Fruit fly (Drosophila melanogaster) whole organism, embryonic: ENCODE results near the gene Chd1.

Source experiments
- ATbp ChIP-seq: fragments of 200-800 bp; sonication (Bioruptor generic); optimal IDR thresholded peaks from 2 replicates; lab custom pipeline; 2017; ENCODE audit warnings: missing biosample characterization, mild to moderate bottlenecking, missing genetic modification characterization, missing genetic modification reagents
- Aef1 ChIP-seq: fragments of 200-800 bp; sonication (Bioruptor generic); IDR thresholded peaks from 3 replicates; pipeline ENCODE4 v1.3.6; 2022; ENCODE audit warnings: missing biosample characterization, missing genetic modification characterization
- Awh ChIP-seq: fragments of 200-800 bp; sonication (Bioruptor generic); IDR thresholded peaks from 2 replicates; pipeline ENCODE4, ENCODE4 v1.3.6; 2022; ENCODE audit warnings: missing biosample characterization, missing genetic modification characterization
- CG10543 ChIP-seq: fragments of 200-800 bp; sonication (Bioruptor generic); optimal IDR thresholded peaks from 3 replicates; lab custom pipeline; 2017; ENCODE audit warnings: missing biosample characterization, mild to moderate bottlenecking, missing genetic modification characterization, moderate library complexity
- CG11560 ChIP-seq: fragments of 200-800 bp; sonication (Bioruptor generic); IDR thresholded peaks from 3 replicates; pipeline ENCODE4 v1.3.6; 2022; ENCODE audit warnings: missing biosample characterization, missing genetic modification characterization
- CG13296 ChIP-seq: fragments of 200-800 bp; sonication (Bioruptor generic); optimal IDR thresholded peaks from 3 replicates; lab custom pipeline; 2018; ENCODE audit warnings: missing biosample characterization, mild to moderate bottlenecking, missing genetic modification characterization
- CG15514 ChIP-seq: fragments of 200-800 bp; sonication (Bioruptor generic); optimal IDR thresholded peaks from 3 replicates; lab custom pipeline; 2017; ENCODE audit warnings: missing biosample characterization, missing genetic modification characterization, mild to moderate bottlenecking, moderate library complexity, missing genetic modification reagents
- CG1647 ChIP-seq: fragments of 200-800 bp; sonication (Bioruptor generic); optimal IDR thresholded peaks from 3 replicates; lab custom pipeline; 2016; ENCODE audit warnings: missing biosample characterization, missing genetic modification characterization
- CG17568 ChIP-seq: fragments of 200-800 bp; sonication (Bioruptor generic); optimal IDR thresholded peaks from 2 replicates; lab custom pipeline; 2018; ENCODE audit warnings: missing biosample characterization, mild to moderate bottlenecking, missing genetic modification characterization, moderate library complexity
- CG31441 ChIP-seq: fragments of 200-800 bp; sonication (Bioruptor generic); IDR thresholded peaks from 2 replicates; pipeline ENCODE4 v1.3.6; 2022; ENCODE audit warnings: missing biosample characterization, missing genetic modification characterization
- CG34224 ChIP-seq: fragments of 200-800 bp; sonication (Bioruptor generic); IDR thresholded peaks from 3 replicates; pipeline ENCODE4 v1.3.6; 2022; ENCODE audit warnings: missing biosample characterization, missing genetic modification characterization; ENCODE audit not compliant: partially characterized antibody
- CG34422 ChIP-seq: fragments of 200-800 bp; sonication (Bioruptor generic); IDR thresholded peaks from 3 replicates; pipeline ENCODE4 v1.3.6; 2022; ENCODE audit warnings: missing biosample characterization, missing genetic modification characterization
- CG4328 ChIP-seq: fragments of 200-800 bp; sonication (Bioruptor generic); optimal IDR thresholded peaks from 3 replicates; lab custom pipeline; 2017; ENCODE audit warnings: missing biosample characterization, missing genetic modification reagents, missing genetic modification characterization
- CG4360 ChIP-seq: fragments of 200-800 bp; sonication (Bioruptor generic); IDR thresholded peaks from 2 replicates; pipeline ENCODE4 v1.3.6; 2022; ENCODE audit warnings: missing biosample characterization, missing genetic modification characterization
- CG6813 ChIP-seq: fragments of 200-800 bp; sonication (Bioruptor generic); optimal IDR thresholded peaks from 2 replicates; lab custom pipeline; 2017; ENCODE audit warnings: missing biosample characterization, missing genetic modification characterization, mild to moderate bottlenecking, moderate library complexity, missing genetic modification reagents
- CHES-1-like ChIP-seq: fragments of 200-800 bp; sonication (Bioruptor generic); optimal IDR thresholded peaks from 2 replicates; lab custom pipeline; 2016; ENCODE audit warnings: missing biosample characterization, missing genetic modification characterization
- CTCF ChIP-seq: fragments of 200-800 bp; sonication (Bioruptor generic); optimal IDR thresholded peaks from 2 replicates; lab custom pipeline; 2017; ENCODE audit warnings: missing biosample characterization, mild to moderate bottlenecking, missing genetic modification characterization, moderate library complexity
- CoRest ChIP-seq: fragments of 200-800 bp; sonication (Bioruptor generic); optimal IDR thresholded peaks from 3 replicates; lab custom pipeline; 2018; ENCODE audit warnings: missing biosample characterization, mild to moderate bottlenecking, missing genetic modification characterization, moderate library complexity
- Elba2 ChIP-seq: fragments of 200-800 bp; sonication (Bioruptor generic); optimal IDR thresholded peaks from 3 replicates; lab custom pipeline; 2016; ENCODE audit warnings: missing biosample characterization, missing genetic modification characterization
- HLH3B ChIP-seq: fragments of 200-800 bp; sonication (Bioruptor generic); IDR thresholded peaks from 2 replicates; pipeline ENCODE4 v1.3.6; 2022; ENCODE audit warnings: missing biosample characterization, missing genetic modification characterization
- Hey ChIP-seq: fragments of 200-800 bp; sonication (Bioruptor generic); optimal IDR thresholded peaks from 3 replicates; lab custom pipeline; 2018; ENCODE audit warnings: missing biosample characterization, mild to moderate bottlenecking, missing genetic modification characterization
- HmgZ ChIP-seq: fragments of 200-800 bp; sonication (Bioruptor generic); optimal IDR thresholded peaks from 2 replicates; lab custom pipeline; 2018; ENCODE audit warnings: missing biosample characterization, mild to moderate bottlenecking, missing genetic modification characterization
- Jarid2 ChIP-seq: fragments of 200-800 bp; sonication (Bioruptor generic); optimal IDR thresholded peaks from 3 replicates; lab custom pipeline; 2017; ENCODE audit warnings: mild to moderate bottlenecking, missing biosample characterization, missing genetic modification reagents, missing genetic modification characterization
- MESR4 ChIP-seq: fragments of 200-800 bp; sonication (Bioruptor generic); optimal IDR thresholded peaks from 2 replicates; lab custom pipeline; 2018; ENCODE audit warnings: missing biosample characterization, mild to moderate bottlenecking, missing genetic modification characterization, moderate library complexity
- Nf-YC ChIP-seq: fragments of 200-800 bp; optimal IDR thresholded peaks from 3 replicates; lab custom pipeline; 2019; ENCODE audit warnings: missing biosample characterization, mild to moderate bottlenecking, missing genetic modification characterization, moderate library complexity
- Trl ChIP-seq, 3 experiments: fragments of >200 bp in 2 of 3; fragments of 200-800 bp in 1 of 3; sonication (Bioruptor generic) in 1 of 3; optimal IDR thresholded peaks; 2 replicates in 1 of 3; 3 replicates in 2 of 3; lab custom pipeline; 2016 to 2017; ENCODE audit warnings: missing biosample characterization in 1 of 3, missing genetic modification characterization in 1 of 3
- bcd ChIP-seq: fragments of 200-800 bp; sonication (Bioruptor generic); optimal IDR thresholded peaks from 2 replicates; lab custom pipeline; 2017; ENCODE audit warnings: missing biosample characterization, mild to moderate bottlenecking, missing genetic modification characterization
- cg ChIP-seq: fragments of 200-800 bp; sonication (Bioruptor generic); optimal IDR thresholded peaks from 3 replicates; lab custom pipeline; 2019; ENCODE audit warnings: missing biosample characterization, mild to moderate bottlenecking, missing genetic modification characterization, moderate library complexity
- chinmo ChIP-seq: fragments of 200-800 bp; sonication (Bioruptor generic); IDR thresholded peaks from 4 replicates; pipeline ENCODE4 v1.3.6; 2022; ENCODE audit warnings: missing biosample characterization, missing genetic modification characterization; ENCODE audit not compliant: partially characterized antibody
- dimm ChIP-seq: fragments of 200-800 bp; sonication (Bioruptor generic); IDR thresholded peaks from 2 replicates; pipeline ENCODE4 v1.3.6; 2022; ENCODE audit warnings: missing biosample characterization, missing genetic modification characterization
- gce ChIP-seq: fragments of 200-800 bp; sonication (Bioruptor generic); IDR thresholded peaks from 3 replicates; pipeline ENCODE4 v1.3.6; 2022; ENCODE audit warnings: missing biosample characterization, missing genetic modification characterization
- hkb ChIP-seq, 2 experiments: fragments of 200-800 bp in 1 of 2; fragments of >200 bp in 1 of 2; sonication (Bioruptor generic) in 1 of 2; IDR thresholded peaks in 1 of 2; optimal IDR thresholded peaks in 1 of 2; 2 replicates each; pipeline versions ENCODE4 v1.3.6 to Lab custom; 2017 to 2022; ENCODE audit warnings: missing biosample characterization in 1 of 2, missing genetic modification characterization in 1 of 2
- kah ChIP-seq: fragments of 200-800 bp; sonication (Bioruptor generic); optimal IDR thresholded peaks from 2 replicates; lab custom pipeline; 2018; ENCODE audit warnings: missing biosample characterization, mild to moderate bottlenecking, missing genetic modification characterization
- mirr ChIP-seq: fragments of 200-800 bp; sonication (Bioruptor generic); optimal IDR thresholded peaks from 3 replicates; lab custom pipeline; 2018; ENCODE audit warnings: missing biosample characterization, mild to moderate bottlenecking, missing genetic modification characterization
- mld ChIP-seq: fragments of 200-800 bp; sonication (Bioruptor generic); IDR thresholded peaks from 3 replicates; pipeline ENCODE4 v1.3.6; 2022; ENCODE audit warnings: missing biosample characterization, missing genetic modification characterization; ENCODE audit not compliant: partially characterized antibody
- slou ChIP-seq: fragments of 200-800 bp; sonication (Bioruptor generic); optimal IDR thresholded peaks from 3 replicates; lab custom pipeline; 2016; ENCODE audit warnings: missing biosample characterization, missing genetic modification characterization
- sug ChIP-seq: fragments of 200-800 bp; optimal IDR thresholded peaks from 2 replicates; lab custom pipeline; 2019; ENCODE audit warnings: missing biosample characterization, mild to moderate bottlenecking, missing genetic modification characterization, moderate library complexity
- tx ChIP-seq: fragments of 200-800 bp; sonication (Bioruptor generic); optimal IDR thresholded peaks from 2 replicates; lab custom pipeline; 2016; ENCODE audit warnings: missing biosample characterization, missing genetic modification characterization
- zfh2 ChIP-seq: fragments of 200-800 bp; sonication (Bioruptor generic); optimal IDR thresholded peaks from 2 replicates; lab custom pipeline; 2016; ENCODE audit warnings: missing biosample characterization, missing genetic modification characterization

Chd1 gene

DNA sequence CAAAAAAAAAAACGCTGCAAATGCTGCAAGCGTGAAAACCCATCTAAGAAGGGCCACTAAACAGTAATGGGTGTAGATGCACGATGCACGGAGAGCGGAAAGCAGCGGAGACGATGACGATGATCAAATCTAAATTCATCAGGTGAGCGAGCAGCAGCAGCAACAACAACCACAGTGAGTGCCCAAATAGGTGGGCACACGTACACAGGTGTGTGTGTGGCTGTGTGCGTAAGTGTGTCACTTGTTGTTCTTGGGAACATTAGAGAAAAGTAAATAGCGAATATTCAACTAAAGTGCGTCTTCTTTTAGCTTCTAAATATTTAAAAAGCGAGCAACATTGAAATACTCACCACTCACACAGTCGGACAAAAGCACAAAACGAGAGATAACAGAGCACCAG is 5.7 kb upstream of the Chd1 start:
- TF ChIP-seq cg (GFP tag; lab: Kevin White, UChicago) (peak; percentile 82), CG6813 (GFP tag; lab: Kevin White, UChicago) (peak; percentile 10), Trl (optimal IDR thresholded peaks at IDR 0.05; lab: Kevin White, UChicago) (peak in 1 of 2 experiments; percentile 24), Trl (GFP tag; optimal IDR thresholded peaks at IDR 0.05; lab: Kevin White, UChicago) (no peak), CG4328 (GFP tag; lab: Kevin White, UChicago) (peak; percentile 8), dimm (no peak), HLH3B (GFP tag; lab: Robert Waterston, UW) (no peak), CG34422 (GFP tag; lab: Robert Waterston, UW) (peak; percentile 35; the same call in 1 of the 3 replicates), ATbp (GFP tag; lab: Kevin White, UChicago) (no peak), CG11560 (tag; lab: Robert Waterston, UW) (no peak), mld (GFP tag; lab: Robert Waterston, UW) (0 out of 3 replicates have a peak, but pooled peaks have one; percentile 7), MESR4 (GFP tag; lab: Kevin White, UChicago) (peak; percentile 30), tx (GFP tag; lab: Kevin White, UChicago) (no peak), slou (GFP tag; lab: Kevin White, UChicago) (no peak), CTCF (no peak), HmgZ (tag; lab: Kevin White, UChicago) (peak; percentile 13), Elba2 (GFP tag; lab: Kevin White, UChicago) (no peak), kah (GFP tag; lab: Kevin White, UChicago) (peak; percentile 36), zfh2 (GFP tag; lab: Kevin White, UChicago) (no peak), CG4360 (GFP tag; lab: Robert Waterston, UW) (peak; percentile 93), CG13296 (GFP tag; lab: Kevin White, UChicago) (peak; percentile 14), CG1647 (GFP tag; lab: Kevin White, UChicago) (no peak), Hey (tag; lab: Kevin White, UChicago) (peak; percentile 83), chinmo (GFP tag; lab: Robert Waterston, UW) (peak; percentile 14; the same call in 1 of the 4 replicates), CoRest (tag; lab: Kevin White, UChicago) (no peak), Aef1 (GFP tag; lab: Robert Waterston, UW) (0 out of 3 replicates have a peak, but pooled peaks have one; percentile 29), mirr (GFP tag; lab: Kevin White, UChicago) (peak; percentile 41), Nf-YC (tag; lab: Kevin White, UChicago) (no peak), CG17568 (GFP tag; lab: Kevin White, UChicago) (no peak), CG15514 (GFP tag; lab: Kevin White, UChicago) (no peak), gce (GFP tag; lab: Robert Waterston, UW) (0 out of 3 replicates have a peak, but pooled peaks have one; percentile 26), CG31441 (no peak), CG34224 (no peak), Jarid2 (GFP tag; lab: Kevin White, UChicago) (no peak), Awh (GFP tag; lab: Robert Waterston, UW) (no peak), sug (tag; lab: Kevin White, UChicago) (peak; percentile 13), CG10543 (GFP tag; lab: Kevin White, UChicago) (peak; percentile 66), bcd (GFP tag; lab: Kevin White, UChicago) (no peak), CHES-1-like (GFP tag; lab: Kevin White, UChicago) (peak; percentile 5), hkb (optimal IDR thresholded peaks at IDR 0.05; lab: Kevin White, UChicago) (no peak), hkb (GFP tag; IDR thresholded peaks at IDR 0.05; lab: Robert Waterston, UW) (peak; percentile 35; the same call in 1 of the 2 replicates)
